Fruit fly (Drosophila melanogaster): Measurements from ENCODE around the gene GstZ1.

- TF ChIP-seq psq (optimal IDR thresholded peaks at IDR 0.05): no peak
- TF ChIP-seq h (optimal IDR thresholded peaks at IDR 0.05): no peak
- no peak for TF ChIP-seq Sin3A (optimal IDR thresholded peaks at IDR 0.05)
- no peak for TF ChIP-seq insv (optimal IDR thresholded peaks at IDR 0.05)
- no peak for TF ChIP-seq ttk (optimal IDR thresholded peaks at IDR 0.05)
- no peak for TF ChIP-seq Myc (optimal IDR thresholded peaks at IDR 0.05)
Observed at dm6 chr3R:9441134-9441533, 15.2 kb downstream of the GstZ1 start.
